Fruit fly (Drosophila melanogaster) S2 (cell line): ENCODE measurements around the gene Alr.

Experiments used
- CG8478 ChIP-seq: fragments of >200 bp; optimal IDR thresholded peaks from 2 replicates; lab custom pipeline; 2018
- CTCF ChIP-seq, 2 experiments: fragments of >200 bp; optimal IDR thresholded peaks; 2 replicates each; lab custom pipeline; 2018

Gene Alr

DNA sequence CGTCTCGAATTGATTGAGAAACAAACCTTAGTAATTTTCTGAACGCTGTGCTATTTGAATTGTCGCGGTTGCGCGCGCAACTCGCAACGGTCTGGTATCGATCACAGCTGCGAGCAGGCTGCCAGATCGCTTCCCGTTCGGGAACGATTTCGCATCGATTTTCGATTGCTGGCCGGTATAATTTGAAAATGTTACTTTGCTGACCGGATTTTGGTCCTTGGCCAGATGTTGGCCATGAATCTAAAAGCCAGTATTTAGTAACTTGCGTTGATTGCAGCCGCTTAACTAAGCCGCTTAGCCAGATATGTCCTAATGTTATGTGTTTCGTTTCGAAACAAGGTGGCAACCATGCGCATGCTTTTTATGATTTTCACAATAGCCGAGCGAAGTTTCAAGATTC, 451 bp downstream of the Alr start:
- TF ChIP-seq CTCF (optimal IDR thresholded peaks at IDR 0.05; lab: Kevin White, UChicago) = peak in 1 of 2 experiments; percentile 37
- TF ChIP-seq CG8478 (lab: Kevin White, UChicago) = no peak

DNA sequence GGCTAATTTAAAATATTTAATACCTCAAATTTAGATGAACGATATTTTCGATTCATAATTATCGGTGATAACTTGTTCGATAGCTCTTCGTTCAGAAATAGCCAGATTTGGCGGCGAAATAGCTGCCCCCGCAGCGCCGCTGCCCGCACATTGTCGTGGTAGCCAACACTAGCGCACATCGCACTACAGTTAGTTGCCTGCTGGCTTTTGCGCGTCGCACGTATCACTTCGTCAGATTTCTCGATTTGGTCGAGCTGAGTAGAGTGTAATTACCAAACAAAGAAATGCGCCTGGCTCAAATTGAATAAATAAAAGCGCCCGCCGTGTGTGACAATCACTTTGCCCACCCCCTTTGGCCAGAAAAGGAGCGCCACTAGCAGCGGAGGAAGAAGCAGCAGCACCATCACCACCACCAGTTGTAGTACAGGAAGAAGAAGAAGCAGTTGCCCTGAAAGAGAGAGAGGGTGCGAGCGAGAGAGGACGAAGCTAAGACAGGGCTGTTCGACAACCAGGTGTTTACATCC, 2.6 kb downstream of the Alr start, which contains the start of gene Abcd3:
Gene Abcd3, plus strand, starts transcription at position 145 of the 524 bp plus-strand sequence.
- TF ChIP-seq CTCF (optimal IDR thresholded peaks at IDR 0.05; lab: Kevin White, UChicago) (no peak), CG8478 (lab: Kevin White, UChicago) (no peak)

DNA sequence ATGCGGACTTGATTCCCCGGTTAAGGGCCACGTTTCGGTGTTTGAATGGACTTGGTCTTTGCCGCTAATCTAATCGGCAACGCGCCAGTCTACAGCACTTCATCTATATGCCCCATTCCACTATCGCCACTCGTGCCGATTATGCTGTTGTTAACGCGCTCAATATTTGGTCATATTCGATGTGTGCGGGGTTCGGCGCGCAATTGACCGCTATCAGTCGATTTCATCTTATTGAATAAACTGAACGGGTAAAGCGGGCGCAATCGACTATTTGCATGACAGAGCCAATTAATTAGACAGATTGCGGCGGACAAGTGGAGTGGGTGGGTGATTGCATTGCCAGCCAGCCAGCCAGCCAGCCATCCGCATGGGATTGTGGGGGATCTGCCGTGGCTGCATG, 4.2 kb downstream of the Alr start:
- no peak for TF ChIP-seq CG8478 (lab: Kevin White, UChicago)
- TF ChIP-seq CTCF (optimal IDR thresholded peaks at IDR 0.05; lab: Kevin White, UChicago) = no peak

dm6 chrX:19753710-19754109, 5.6 kb downstream of the Alr start:
- no peak for TF ChIP-seq CTCF (optimal IDR thresholded peaks at IDR 0.05; lab: Kevin White, UChicago)
- no peak for TF ChIP-seq CG8478 (lab: Kevin White, UChicago)

DNA sequence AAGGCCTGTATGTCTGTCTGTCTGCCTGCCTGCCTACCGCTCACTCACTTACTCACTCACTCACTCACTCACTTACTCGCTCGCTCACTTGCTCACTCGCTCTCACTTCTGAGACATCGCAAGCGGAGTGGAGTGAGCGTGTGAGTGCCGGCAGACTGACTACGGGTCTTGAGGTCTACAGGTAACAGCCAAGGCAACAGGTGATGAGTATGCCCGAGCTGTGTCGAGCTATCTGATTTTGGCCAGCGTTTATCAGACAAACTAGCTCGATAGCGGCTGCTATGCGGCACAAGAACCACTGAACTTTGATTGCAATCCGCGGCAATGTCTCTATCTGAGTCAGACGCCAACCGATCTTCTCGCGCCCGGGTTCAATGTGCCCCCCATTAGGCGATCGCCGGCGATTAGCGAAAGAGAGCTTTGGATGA, 6.1 kb downstream of the Alr start:
- no peak for TF ChIP-seq CTCF (optimal IDR thresholded peaks at IDR 0.05; lab: Kevin White, UChicago)
- TF ChIP-seq CG8478 (lab: Kevin White, UChicago) = no peak

dm6 chrX:19754705-19755403, 6.7 kb downstream of the Alr start:
- TF ChIP-seq CTCF (optimal IDR thresholded peaks at IDR 0.05; lab: Kevin White, UChicago) = no peak
- TF ChIP-seq CG8478 (lab: Kevin White, UChicago) = no peak

DNA sequence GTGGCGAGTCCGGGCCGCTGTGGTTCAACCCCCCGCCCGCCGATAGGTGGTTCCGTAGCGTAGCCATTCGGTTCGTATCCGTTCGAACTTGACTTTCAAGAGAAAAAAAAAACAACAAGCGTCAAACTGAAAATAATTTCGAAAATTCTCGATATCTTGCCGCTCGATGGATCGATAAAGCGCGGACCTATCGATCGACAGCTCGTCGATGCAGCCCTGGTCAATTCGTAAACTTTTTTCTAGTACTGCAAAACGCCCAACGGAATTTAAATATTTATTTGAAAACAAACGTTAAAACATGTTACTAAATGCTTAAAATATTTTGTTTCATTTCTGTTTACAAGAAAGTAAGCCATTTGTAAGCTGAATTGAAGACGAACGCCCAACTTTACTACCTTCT, 14.1 kb downstream of the Alr start:
- TF ChIP-seq CTCF (optimal IDR thresholded peaks at IDR 0.05; lab: Kevin White, UChicago) (peak in 1 of 2 experiments; percentile 22), CG8478 (lab: Kevin White, UChicago) (no peak)

- TF ChIP-seq CTCF (optimal IDR thresholded peaks at IDR 0.05; lab: Kevin White, UChicago) (no peak), CG8478 (lab: Kevin White, UChicago) (no peak)
Observed at dm6 chrX:19763440-19764002, 15.4 kb downstream of the Alr start.

- TF ChIP-seq CTCF (optimal IDR thresholded peaks at IDR 0.05; lab: Kevin White, UChicago) (no peak), CG8478 (lab: Kevin White, UChicago) (no peak)
Observed at dm6 chrX:19764824-19765489, 16.8 kb downstream of the Alr start, which contains the start of gene CG12702. CG12702 (minus strand) TSS chrX:19764874.

- TF ChIP-seq CG8478 (lab: Kevin White, UChicago) (no peak), CTCF (optimal IDR thresholded peaks at IDR 0.05; lab: Kevin White, UChicago) (no peak)
Observed at dm6 chrX:19765490-19766212, 17.5 kb downstream of the Alr start.

DNA sequence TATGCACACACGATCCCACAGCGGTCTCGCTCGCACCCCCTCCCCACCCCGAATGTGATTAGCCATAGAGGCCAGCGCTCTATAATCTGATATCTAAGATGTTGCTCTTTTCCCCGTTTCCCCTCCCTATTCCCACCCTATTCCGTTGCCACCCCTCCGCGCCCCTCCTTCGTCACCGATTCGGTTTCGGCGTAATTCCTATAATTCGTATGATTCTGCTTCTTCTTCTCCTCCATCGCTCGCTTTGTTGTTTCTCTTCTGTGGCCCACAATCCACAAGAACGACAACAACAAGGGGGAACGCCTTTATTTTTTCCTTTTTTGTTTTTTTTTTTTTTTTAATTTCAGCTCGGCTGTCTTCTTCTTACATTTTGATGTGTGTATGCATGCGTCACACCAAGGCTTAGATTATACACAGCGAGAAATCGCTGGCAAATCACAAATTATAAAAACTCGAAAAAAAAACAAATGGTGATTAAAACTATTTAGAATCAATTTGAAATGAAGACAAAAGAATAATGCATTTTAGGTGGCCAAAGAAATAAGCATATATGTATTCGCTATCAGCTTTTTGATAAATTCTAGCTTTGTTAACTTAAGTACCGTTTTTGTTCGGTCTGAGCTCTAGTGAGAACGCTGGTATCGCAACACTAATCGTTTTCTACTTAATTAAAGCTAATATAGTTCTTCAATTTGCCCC, 21.9 kb downstream of the Alr start:
- TF ChIP-seq CTCF (optimal IDR thresholded peaks at IDR 0.05; lab: Kevin White, UChicago) (no peak), CG8478 (lab: Kevin White, UChicago) (no peak)

DNA sequence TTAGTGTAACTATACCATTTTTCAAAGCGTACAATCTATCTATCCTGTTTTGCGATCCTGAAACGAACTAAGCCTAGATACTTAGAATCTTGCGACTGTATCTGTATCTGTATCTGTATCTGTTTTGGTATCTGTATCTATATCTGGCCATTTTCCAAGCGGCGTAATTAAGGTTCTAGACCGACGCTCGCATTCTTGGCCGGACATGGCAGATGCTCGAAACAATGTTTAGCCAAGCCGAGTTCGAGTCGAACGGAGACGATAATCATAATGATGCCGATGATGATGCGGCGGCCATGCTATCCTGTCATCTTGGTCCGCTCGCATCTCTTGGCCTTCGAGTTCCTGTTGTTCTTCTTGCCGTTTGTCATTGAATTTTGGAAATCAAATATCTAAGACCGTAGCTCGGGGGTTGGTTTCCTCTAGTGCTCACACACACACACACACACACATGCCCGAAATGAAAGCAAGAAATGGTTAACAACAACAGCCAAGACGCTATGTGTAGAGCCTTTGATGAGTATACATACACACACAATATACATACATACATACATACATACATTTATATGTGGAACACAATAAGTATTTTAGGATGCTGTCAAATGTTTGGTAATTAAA, 24.0 kb downstream of the Alr start:
- TF ChIP-seq CG8478 (lab: Kevin White, UChicago) (no peak), CTCF (optimal IDR thresholded peaks at IDR 0.05; lab: Kevin White, UChicago) (no peak)
